Worm (Caenorhabditis elegans) whole organism, young adult: Measurements from ENCODE around the gene C05B5.17.

ENCODE experiments used
- F33H1.4 ChIP-seq: fragments of 200-800 bp; sonication (Bioruptor generic); IDR thresholded peaks from 2 replicates; pipeline ENCODE4 v1.3.6; 2022; ENCODE audit warnings: missing genetic modification reagents, missing genetic modification characterization, missing compliant biosample characterization
- F55B11.4 ChIP-seq: sonication (generic microtip); optimal IDR thresholded peaks from 2 replicates; lab custom pipeline; 2016; ENCODE audit warnings: missing compliant biosample characterization, missing genetic modification characterization, borderline replicate concordance; ENCODE audit not compliant: insufficient read depth
- F57A8.1 ChIP-seq: fragments of 200-800 bp; sonication (Bioruptor generic); optimal IDR thresholded peaks from 2 replicates; lab custom pipeline; 2018; ENCODE audit warnings: mild to moderate bottlenecking, missing genetic modification characterization, moderate library complexity, missing compliant biosample characterization
- F57C9.4 ChIP-seq: sonication (generic microtip); optimal IDR thresholded peaks from 2 replicates; lab custom pipeline; 2017; ENCODE audit warnings: mild to moderate bottlenecking, missing genetic modification characterization, missing compliant biosample characterization
- Y53G8AR.9 ChIP-seq: fragments of 200-800 bp; sonication (Bioruptor generic); conservative IDR thresholded peaks from 2 replicates; pipeline ENCODE4 v1.3.6; 2022; ENCODE audit warnings: missing genetic modification reagents, missing genetic modification characterization, missing compliant biosample characterization
- Y56A3A.18 ChIP-seq: fragments of 200-800 bp; sonication (Bioruptor generic); IDR thresholded peaks from 2 replicates; pipeline ENCODE4 v1.3.6; 2022; ENCODE audit warnings: missing genetic modification reagents, missing genetic modification characterization, missing compliant biosample characterization
- Y79H2A.3 ChIP-seq: fragments of 200-800 bp; sonication (Bioruptor generic); conservative IDR thresholded peaks from 2 replicates; pipeline ENCODE4 v1.3.6; 2022; ENCODE audit warnings: missing genetic modification reagents, missing genetic modification characterization, missing compliant biosample characterization
- ama-1 ChIP-seq, 3 experiments: fragments of 150-350 bp in 1 of 3; sonication (generic microtip) in 2 of 3; optimal IDR thresholded peaks; 2 replicates each; lab custom pipeline; 2014 to 2018; ENCODE audit warnings: missing biosample characterization in 2 of 3, missing genetic modification characterization in 2 of 3, missing genetic modification reagents in 2 of 3
- aptf-3 ChIP-seq: fragments of 200-800 bp; sonication (Bioruptor generic); IDR thresholded peaks from 2 replicates; pipeline ENCODE4 v1.3.6; 2022; ENCODE audit warnings: missing genetic modification characterization, missing compliant biosample characterization
- athp-1 ChIP-seq: sonication (generic microtip); optimal IDR thresholded peaks from 2 replicates; lab custom pipeline; 2017; ENCODE audit warnings: mild to moderate bottlenecking, missing genetic modification characterization, missing compliant biosample characterization
- egl-18 ChIP-seq: fragments of 200-800 bp; sonication (Bioruptor generic); IDR thresholded peaks from 2 replicates; pipeline ENCODE4 v1.3.6; 2022; ENCODE audit warnings: missing genetic modification reagents, missing genetic modification characterization, missing compliant biosample characterization
- egrh-3 ChIP-seq: fragments of 200-800 bp; sonication (Bioruptor generic); IDR thresholded peaks from 2 replicates; pipeline ENCODE4 v1.3.6; 2022; ENCODE audit warnings: missing genetic modification reagents, missing genetic modification characterization, missing compliant biosample characterization
- ekl-4 ChIP-seq: fragments of 200-800 bp; sonication (Bioruptor generic); IDR thresholded peaks from 2 replicates; pipeline ENCODE4 v1.3.6; 2022; ENCODE audit warnings: missing genetic modification reagents, missing genetic modification characterization, missing compliant biosample characterization
- ets-4 ChIP-seq: fragments of 200-800 bp; sonication (Bioruptor generic); optimal IDR thresholded peaks from 2 replicates; lab custom pipeline; 2018; ENCODE audit warnings: mild to moderate bottlenecking, missing genetic modification characterization, missing compliant biosample characterization
- gei-17 ChIP-seq: fragments of 200-800 bp; sonication (Bioruptor generic); optimal IDR thresholded peaks from 2 replicates; lab custom pipeline; 2018; ENCODE audit warnings: mild to moderate bottlenecking, missing genetic modification characterization, missing compliant biosample characterization
- hlh-26 ChIP-seq: fragments of 200-800 bp; sonication (Bioruptor generic); conservative IDR thresholded peaks from 2 replicates; pipeline ENCODE4 v1.3.6; 2022; ENCODE audit warnings: missing genetic modification reagents, missing genetic modification characterization, missing compliant biosample characterization
- hmg-1.2 ChIP-seq: fragments of 200-800 bp; sonication (Bioruptor generic); IDR thresholded peaks from 2 replicates; pipeline ENCODE4 v1.3.6; 2022; ENCODE audit warnings: missing genetic modification reagents, missing genetic modification characterization, missing compliant biosample characterization
- hrde-1 ChIP-seq: sonication (generic microtip); optimal IDR thresholded peaks from 2 replicates; lab custom pipeline; 2016; ENCODE audit warnings: missing genetic modification characterization, mild to moderate bottlenecking, missing compliant biosample characterization, moderate library complexity, missing genotype, missing genetic modification reagents, borderline replicate concordance
- lag-1 ChIP-seq: fragments of 200-800 bp; sonication (Bioruptor generic); IDR thresholded peaks from 2 replicates; pipeline ENCODE4 v1.3.6; 2022; ENCODE audit warnings: missing genetic modification reagents, missing genetic modification characterization, missing compliant biosample characterization
- lin-54 ChIP-seq: fragments of 200-800 bp; sonication (Bioruptor generic); optimal IDR thresholded peaks from 2 replicates; lab custom pipeline; 2018; ENCODE audit warnings: mild to moderate bottlenecking, missing genetic modification characterization, missing compliant biosample characterization
- madf-6 ChIP-seq: fragments of 200-800 bp; sonication (Bioruptor generic); IDR thresholded peaks from 2 replicates; pipeline ENCODE4 v1.3.6; 2022; ENCODE audit warnings: missing genetic modification reagents, missing genetic modification characterization, missing compliant biosample characterization
- mcd-1 ChIP-seq: fragments of 200-800 bp; sonication (Bioruptor generic); IDR thresholded peaks from 2 replicates; pipeline ENCODE4 v1.3.6; 2022; ENCODE audit warnings: missing genetic modification reagents, missing genetic modification characterization, missing compliant biosample characterization
- nhr-27 ChIP-seq: fragments of 200-800 bp; sonication (Bioruptor generic); optimal IDR thresholded peaks from 2 replicates; lab custom pipeline; 2018; ENCODE audit warnings: mild to moderate bottlenecking, missing genetic modification characterization, moderate library complexity, missing compliant biosample characterization
- repo-1 ChIP-seq: sonication (generic microtip); optimal IDR thresholded peaks from 2 replicates; lab custom pipeline; 2017; ENCODE audit warnings: mild to moderate bottlenecking, missing genetic modification characterization, missing compliant biosample characterization
- snpc-1.1 ChIP-seq: sonication (generic microtip); optimal IDR thresholded peaks from 2 replicates; lab custom pipeline; 2017; ENCODE audit warnings: missing genetic modification characterization, mild to moderate bottlenecking, missing compliant biosample characterization, antibody characterized with exemption, moderate library complexity, missing genotype, missing genetic modification reagents; ENCODE audit not compliant: insufficient read depth
- tbp1 ChIP-seq: fragments of 200-800 bp; sonication (Bioruptor generic); optimal IDR thresholded peaks from 2 replicates; lab custom pipeline; 2018; ENCODE audit warnings: mild to moderate bottlenecking, missing genetic modification characterization, missing compliant biosample characterization
- tbx-9 ChIP-seq: sonication (generic microtip); optimal IDR thresholded peaks from 2 replicates; lab custom pipeline; 2016; ENCODE audit warnings: borderline replicate concordance, missing genetic modification characterization, inconsistent platforms, missing compliant biosample characterization
- unc-130 ChIP-seq: sonication (generic microtip); optimal IDR thresholded peaks from 2 replicates; lab custom pipeline; 2016; ENCODE audit warnings: missing genetic modification reagents, missing genetic modification characterization, missing compliant biosample characterization
- unc-62 ChIP-seq: fragments of 150-350 bp; optimal IDR thresholded peaks from 2 replicates; lab custom pipeline; 2014; ENCODE audit warnings: missing biosample characterization, missing genetic modification reagents, missing genetic modification characterization
- ztf-22 ChIP-seq: fragments of 200-800 bp; sonication (Bioruptor generic); optimal IDR thresholded peaks from 2 replicates; lab custom pipeline; 2018; ENCODE audit warnings: mild to moderate bottlenecking, missing genetic modification characterization, moderate library complexity, missing compliant biosample characterization
- ztf-25 ChIP-seq: fragments of 200-800 bp; sonication (Bioruptor generic); IDR thresholded peaks from 2 replicates; pipeline ENCODE4 v1.3.6; 2022; ENCODE audit warnings: missing genetic modification reagents, missing genetic modification characterization, missing compliant biosample characterization
- ztf-3 ChIP-seq: fragments of 200-800 bp; sonication (Bioruptor generic); optimal IDR thresholded peaks from 2 replicates; lab custom pipeline; 2018; ENCODE audit warnings: mild to moderate bottlenecking, missing genetic modification characterization, missing compliant biosample characterization

The C05B5.17 gene

ce11 chrIII:9982119-9982642 is 17.0 kb downstream of the C05B5.17 start:
- TF ChIP-seq hlh-26 (no peak), F55B11.4 (tag; lab: Kevin White, UChicago) (no peak), aptf-3 (GFP tag; lab: Robert Waterston, UW) (no peak), snpc-1.1 (tag; lab: Kevin White, UChicago) (no peak), tbp1 (GFP tag; lab: Kevin White, UChicago) (no peak), lin-54 (GFP tag; lab: Kevin White, UChicago) (no peak)

ce11 chrIII:9973765-9974164 is 25.4 kb downstream of the C05B5.17 start, which contains the start of gene R10E12.2:
Gene R10E12.2, minus strand, starts transcription at chrIII:9973865.
- TF ChIP-seq lag-1 (GFP tag; lab: Robert Waterston, UW), result no peak
- TF ChIP-seq ztf-3 (GFP tag; lab: Kevin White, UChicago), result no peak
- TF ChIP-seq hmg-1.2 (GFP tag; lab: Robert Waterston, UW), result no peak
- no peak for TF ChIP-seq Y79H2A.3 (GFP tag; lab: Robert Waterston, UW)
- TF ChIP-seq ztf-22 (GFP tag; lab: Kevin White, UChicago), result no peak
- no peak for TF ChIP-seq nhr-27 (tag; lab: Kevin White, UChicago)

- TF ChIP-seq ets-4 (GFP tag; lab: Kevin White, UChicago), result no peak
- no peak for TF ChIP-seq egrh-3 (GFP tag; lab: Robert Waterston, UW)
- TF ChIP-seq F57C9.4 (tag; lab: Kevin White, UChicago), result no peak
- no peak for TF ChIP-seq ztf-25
- TF ChIP-seq hrde-1 (tag; lab: Kevin White, UChicago), result no peak
- TF ChIP-seq unc-130 (GFP tag; lab: Kevin White, UChicago), result no peak
- TF ChIP-seq gei-17 (GFP tag; lab: Kevin White, UChicago), result no peak
- TF ChIP-seq ama-1 (optimal IDR thresholded peaks at IDR 0.05; lab: Kevin White, UChicago), result no peak
- no peak for TF ChIP-seq ama-1 (GFP tag; optimal IDR thresholded peaks at IDR 0.05; lab: Kevin White, UChicago)
- TF ChIP-seq lin-54 (GFP tag; lab: Kevin White, UChicago), result no peak
- no peak for TF ChIP-seq athp-1 (tag; lab: Kevin White, UChicago)
- TF ChIP-seq egl-18 (GFP tag; lab: Robert Waterston, UW), result no peak
- TF ChIP-seq Y53G8AR.9 (GFP tag; lab: Robert Waterston, UW), result no peak
- TF ChIP-seq madf-6 (GFP tag; lab: Robert Waterston, UW), result no peak
- no peak for TF ChIP-seq F57A8.1 (GFP tag; lab: Kevin White, UChicago)
Observed at ce11 chrIII:9972192-9972811, 26.8 kb downstream of the C05B5.17 start.

ce11 chrIII:9969371-9969770 is 29.8 kb downstream of the C05B5.17 start:
- TF ChIP-seq F33H1.4 (GFP tag; lab: Robert Waterston, UW) (no peak), ekl-4 (no peak), tbx-9 (no peak), Y56A3A.18 (GFP tag; lab: Robert Waterston, UW) (no peak), ztf-25 (no peak), repo-1 (tag; lab: Kevin White, UChicago) (no peak), unc-62 (GFP tag; lab: Kevin White, UChicago) (no peak), mcd-1 (no peak), gei-17 (GFP tag; lab: Kevin White, UChicago) (no peak)
